Worm (Caenorhabditis elegans): ENCODE measurements around the gene him-4.

DNA sequence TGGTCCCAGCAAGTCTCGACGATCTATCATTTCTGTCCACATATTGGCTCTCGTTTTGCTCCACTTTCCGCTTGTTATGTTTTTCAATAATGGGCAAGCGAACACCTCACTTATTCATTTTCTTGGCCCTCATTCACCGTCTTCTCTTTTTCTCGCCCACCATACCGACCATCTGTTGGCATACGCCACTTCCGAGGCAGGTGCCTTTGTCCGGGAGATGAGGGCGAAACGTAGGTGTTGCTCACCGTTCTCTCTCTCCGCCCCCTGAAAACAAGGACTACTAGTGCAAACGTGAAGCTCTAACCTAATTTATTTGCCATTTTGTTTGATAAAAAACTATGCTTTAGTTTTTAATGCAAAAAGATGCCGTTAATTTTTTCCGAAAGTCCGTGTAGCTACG lies 19.7 kb upstream of the him-4 start:
- TF ChIP-seq elt-3 (tag; optimal IDR thresholded peaks at IDR 0.05) (no peak), ama-1 (optimal IDR thresholded peaks at IDR 0.05) (no peak), mdl-1 (tag; optimal IDR thresholded peaks at IDR 0.05) (no peak), ztf-4 (tag; optimal IDR thresholded peaks at IDR 0.05) (no peak), zag-1 (tag; optimal IDR thresholded peaks at IDR 0.05) (no peak), fos-1 (tag; optimal IDR thresholded peaks at IDR 0.05) (no peak), ztf-11 (tag; optimal IDR thresholded peaks at IDR 0.05) (no peak), skn-1 (tag; optimal IDR thresholded peaks at IDR 0.05) (no peak), pqm-1 (tag; optimal IDR thresholded peaks at IDR 0.05) (no peak), sea-2 (GFP tag; optimal IDR thresholded peaks at IDR 0.05) (no peak), snpc-4 (tag; optimal IDR thresholded peaks at IDR 0.05) (no peak), egl-5 (tag; optimal IDR thresholded peaks at IDR 0.05) (no peak), unc-62 (GFP tag; optimal IDR thresholded peaks at IDR 0.05) (no peak)

Measured in whole organism, L3 larva.